Worm (Caenorhabditis elegans) whole organism, mixed stage, embryonic: Measurements from ENCODE around the gene irld-44.

Experiments
- mab-5 ChIP-seq: fragments of 150-350 bp; optimal IDR thresholded peaks from 2 replicates; lab custom pipeline; 2014; ENCODE audit warnings: missing biosample characterization, missing genetic modification characterization
- nhr-76 ChIP-seq: sonication (generic microtip); optimal IDR thresholded peaks from 2 replicates; lab custom pipeline; 2017; ENCODE audit warnings: missing biosample characterization, missing genetic modification characterization
- unc-62 ChIP-seq: fragments of 150-350 bp; optimal IDR thresholded peaks from 2 replicates; lab custom pipeline; 2014; ENCODE audit warnings: missing biosample characterization, missing genetic modification reagents, missing genetic modification characterization
- ztf-11 ChIP-seq: fragments of 150-350 bp; optimal IDR thresholded peaks from 2 replicates; lab custom pipeline; 2014; ENCODE audit warnings: missing biosample characterization, missing genetic modification characterization

DNA sequence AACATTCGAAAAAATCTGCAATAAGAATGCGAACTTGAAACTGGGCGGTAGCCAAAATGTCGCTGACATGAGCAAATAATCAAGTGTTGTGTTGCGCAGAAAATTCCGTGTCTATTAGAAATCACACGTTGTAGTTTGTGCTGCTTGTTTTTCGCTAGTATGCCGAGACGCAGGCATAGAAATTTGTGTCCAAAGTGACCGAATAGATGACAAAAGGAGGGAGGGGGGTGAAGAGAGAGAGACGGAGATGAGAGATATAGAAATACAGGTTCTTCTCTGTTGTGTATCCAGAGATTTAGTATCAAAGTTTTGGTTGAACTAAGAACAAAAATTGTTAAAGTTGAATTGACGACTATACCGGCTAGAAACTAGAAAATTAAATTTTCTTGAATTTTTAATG lies 23.9 kb upstream of the irld-44 start:
- TF ChIP-seq mab-5 (tag; lab: Kevin White, UChicago), result no peak
- no peak for TF ChIP-seq ztf-11
- peak; percentile 12 for TF ChIP-seq unc-62
- TF ChIP-seq nhr-76, result no peak
